Worm (Caenorhabditis elegans) whole organism, mixed stage, embryonic: ENCODE measurements around the gene F39B3.7.

Experiments
- blmp-1 ChIP-seq: fragments of 150-350 bp; optimal IDR thresholded peaks from 2 replicates; lab custom pipeline; 2014; ENCODE audit warnings: missing biosample characterization, missing genetic modification characterization
- ceh-39 ChIP-seq: fragments of 150-350 bp; optimal IDR thresholded peaks from 2 replicates; lab custom pipeline; 2014; ENCODE audit warnings: missing biosample characterization, missing genetic modification characterization
- ceh-43 ChIP-seq: fragments of 200-800 bp; sonication (Bioruptor generic); optimal IDR thresholded peaks from 2 replicates; lab custom pipeline; 2018; ENCODE audit warnings: mild to moderate bottlenecking, missing genetic modification characterization, moderate library complexity, missing compliant biosample characterization
- ceh-83 ChIP-seq: fragments of 200-800 bp; sonication (Bioruptor generic); optimal IDR thresholded peaks from 2 replicates; lab custom pipeline; 2018; ENCODE audit warnings: mild to moderate bottlenecking, missing genetic modification characterization, missing compliant biosample characterization
- ces-1 ChIP-seq: fragments of 150-350 bp; optimal IDR thresholded peaks from 2 replicates; lab custom pipeline; 2014; ENCODE audit warnings: missing biosample characterization, missing genetic modification reagents, missing genetic modification characterization
- ham-2 ChIP-seq: fragments of 200-800 bp; sonication (Bioruptor generic); optimal IDR thresholded peaks from 2 replicates; lab custom pipeline; 2018; ENCODE audit warnings: mild to moderate bottlenecking, missing genetic modification characterization, missing compliant biosample characterization
- hlh-1 ChIP-seq: fragments of 150-350 bp; optimal IDR thresholded peaks from 2 replicates; lab custom pipeline; 2014; ENCODE audit warnings: missing biosample characterization, missing genetic modification reagents, missing genetic modification characterization
- mep-1 ChIP-seq: fragments of 150-350 bp; optimal IDR thresholded peaks from 2 replicates; lab custom pipeline; 2017; ENCODE audit warnings: missing biosample characterization, missing genetic modification reagents, missing genetic modification characterization, inconsistent platforms
- nhr-12 ChIP-seq: fragments of 150-350 bp; optimal IDR thresholded peaks from 2 replicates; lab custom pipeline; 2014; ENCODE audit warnings: missing biosample characterization, missing genetic modification characterization
- nhr-28 ChIP-seq: fragments of 150-350 bp; optimal IDR thresholded peaks from 2 replicates; lab custom pipeline; 2014; ENCODE audit warnings: missing biosample characterization, missing genetic modification characterization
- pha-4 ChIP-seq: fragments of 150-350 bp; optimal IDR thresholded peaks from 2 replicates; lab custom pipeline; 2018; ENCODE audit warnings: missing biosample characterization, missing genetic modification reagents, missing genetic modification characterization
- snpc-4 ChIP-seq: fragments of 150-350 bp; optimal IDR thresholded peaks from 2 replicates; lab custom pipeline; 2014; ENCODE audit warnings: missing biosample characterization, missing genetic modification characterization
- zip-8 ChIP-seq: fragments of 150-350 bp; optimal IDR thresholded peaks from 2 replicates; lab custom pipeline; 2014; ENCODE audit warnings: missing biosample characterization, missing genetic modification characterization

- no peak for TF ChIP-seq hlh-1 (tag; lab: Kevin White, UChicago)
- TF ChIP-seq ceh-83: no peak
- no peak for TF ChIP-seq nhr-12
- no peak for TF ChIP-seq snpc-4 (tag; lab: Kevin White, UChicago)
- no peak for TF ChIP-seq mep-1 (tag; lab: Kevin White, UChicago)
- no peak for TF ChIP-seq ceh-39 (tag; lab: Kevin White, UChicago)
- TF ChIP-seq ces-1 (GFP tag; lab: Kevin White, UChicago): no peak
- no peak for TF ChIP-seq ceh-43
- no peak for TF ChIP-seq blmp-1 (tag; lab: Kevin White, UChicago)
- TF ChIP-seq pha-4 (tag; lab: Kevin White, UChicago): no peak
- no peak for TF ChIP-seq zip-8 (tag; lab: Kevin White, UChicago)
- no peak for TF ChIP-seq nhr-28
- TF ChIP-seq ham-2 (GFP tag; lab: Kevin White, UChicago): no peak
Observed at ce11 chrX:17534014-17534465, 33.2 kb downstream of the F39B3.7 start, which contains the start of gene F31A3.3.
